Worm (Caenorhabditis elegans) whole organism, L2 larva: ENCODE measurements around the gene atgp-2.

Source experiments
- blmp-1 ChIP-seq: sonication (generic microtip); optimal IDR thresholded peaks from 2 replicates; lab custom pipeline; 2017; ENCODE audit warnings: missing genetic modification characterization, mild to moderate bottlenecking, missing compliant biosample characterization, antibody characterized with exemption, moderate library complexity; ENCODE audit not compliant: insufficient read depth
- elt-1 ChIP-seq: fragments of 150-350 bp; optimal IDR thresholded peaks from 2 replicates; lab custom pipeline; 2014; ENCODE audit warnings: missing biosample characterization, missing genetic modification characterization
- nhr-10 ChIP-seq: sonication (generic microtip); optimal IDR thresholded peaks from 2 replicates; lab custom pipeline; 2017; ENCODE audit warnings: missing biosample characterization, missing genetic modification characterization

DNA sequence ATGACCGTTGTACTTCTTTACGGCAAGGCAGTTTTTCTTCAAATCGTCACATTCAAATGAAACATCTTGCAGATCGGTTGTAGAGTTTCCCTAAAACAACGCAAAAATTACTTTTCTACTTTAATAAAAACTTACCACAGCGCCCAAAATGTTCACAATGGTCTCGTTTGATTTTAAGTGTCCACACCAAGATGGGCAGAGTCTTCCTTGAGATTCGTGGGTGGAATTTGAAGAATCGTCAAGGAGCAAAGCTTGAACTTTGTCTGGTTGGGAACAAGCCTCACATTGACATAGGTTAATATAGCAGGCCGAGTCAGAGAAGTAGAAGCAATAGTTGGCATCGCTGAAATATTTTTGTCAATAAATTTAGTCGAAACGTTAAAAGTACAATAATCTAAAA lies 38.9 kb downstream of the atgp-2 start:
- TF ChIP-seq nhr-10: no peak
- TF ChIP-seq blmp-1: no peak
- TF ChIP-seq elt-1: no peak
